Worm (Caenorhabditis elegans) whole organism, L1 larva: ENCODE measurements around the gene F07E5.5.
A peak's percentile ranks its signal among the peaks of the same experiment; 100 is the strongest.

Source experiments
- C16A3.4 ChIP-seq: fragments of 150-350 bp; optimal IDR thresholded peaks from 2 replicates; lab custom pipeline; 2014; ENCODE audit warnings: missing biosample characterization, missing genetic modification characterization
- F16B12.6 ChIP-seq: fragments of 150-350 bp; optimal IDR thresholded peaks from 2 replicates; lab custom pipeline; 2014; ENCODE audit warnings: missing biosample characterization, missing genetic modification characterization
- Y116A8C.19 ChIP-seq: sonication (generic microtip); optimal IDR thresholded peaks from 2 replicates; lab custom pipeline; 2016; ENCODE audit warnings: missing compliant biosample characterization, missing genetic modification characterization, borderline replicate concordance
- aha-1 ChIP-seq: fragments of 150-350 bp; optimal IDR thresholded peaks from 2 replicates; lab custom pipeline; 2014; ENCODE audit warnings: missing biosample characterization, missing genetic modification characterization
- aly-2 ChIP-seq: fragments of 150-350 bp; optimal IDR thresholded peaks from 2 replicates; lab custom pipeline; 2014; ENCODE audit warnings: missing biosample characterization, missing genetic modification characterization
- blmp-1 ChIP-seq: fragments of 150-350 bp; optimal IDR thresholded peaks from 2 replicates; lab custom pipeline; 2014; ENCODE audit warnings: missing biosample characterization, missing genetic modification characterization
- ceh-82 ChIP-seq, 3 experiments: fragments of 150-350 bp in 1 of 3; sonication (generic microtip) in 2 of 3; optimal IDR thresholded peaks; 2 replicates each; lab custom pipeline; 2014 to 2017; ENCODE audit warnings: missing biosample characterization in 3 of 3, missing genetic modification characterization in 3 of 3
- ceh-90 ChIP-seq: sonication (generic microtip); optimal IDR thresholded peaks from 2 replicates; lab custom pipeline; 2016; ENCODE audit warnings: missing genetic modification characterization, missing compliant biosample characterization
- dpl-1 ChIP-seq, 3 experiments: fragments of 150-350 bp in 2 of 3; sonication (generic microtip) in 1 of 3; optimal IDR thresholded peaks; 2 replicates each; lab custom pipeline; 2014 to 2017; ENCODE audit warnings: missing biosample characterization in 3 of 3, missing genetic modification characterization in 3 of 3, missing genetic modification reagents in 3 of 3
- efl-1 ChIP-seq, 4 experiments: fragments of 150-350 bp; optimal IDR thresholded peaks in 3 of 4; peaks in 1 of 4; 1 replicate in 1 of 4; 2 replicates in 3 of 4; lab custom pipeline; 2014; ENCODE audit warnings: missing biosample characterization in 2 of 4, missing genetic modification characterization in 2 of 4, missing genetic modification reagents in 2 of 4
- efl-3 ChIP-seq: fragments of 200-800 bp; sonication (Bioruptor generic); optimal IDR thresholded peaks from 2 replicates; lab custom pipeline; 2018; ENCODE audit warnings: mild to moderate bottlenecking, missing genetic modification characterization, missing compliant biosample characterization
- egl-13 ChIP-seq: sonication (generic microtip); optimal IDR thresholded peaks from 2 replicates; lab custom pipeline; 2016; ENCODE audit warnings: missing genotype, missing genetic modification reagents, missing genetic modification characterization, missing compliant biosample characterization
- egl-27 ChIP-seq, 2 experiments: fragments of 150-350 bp in 1 of 2; sonication (generic microtip); optimal IDR thresholded peaks; 3 replicates each; lab custom pipeline; 2017 to 2018; ENCODE audit warnings: missing biosample characterization in 2 of 2, missing genetic modification characterization in 2 of 2, missing genetic modification reagents in 2 of 2
- elt-2 ChIP-seq: sonication (generic microtip); optimal IDR thresholded peaks from 2 replicates; lab custom pipeline; 2016; ENCODE audit warnings: missing genetic modification characterization, mild to moderate bottlenecking, inconsistent platforms, missing compliant biosample characterization, missing genetic modification reagents
- fkh-10 ChIP-seq: sonication (generic microtip); optimal IDR thresholded peaks from 2 replicates; lab custom pipeline; 2017; ENCODE audit warnings: missing biosample characterization, missing genetic modification reagents, missing genetic modification characterization
- fkh-4 ChIP-seq: sonication (generic microtip); optimal IDR thresholded peaks from 2 replicates; lab custom pipeline; 2016; ENCODE audit warnings: missing compliant biosample characterization, missing genetic modification characterization, borderline replicate concordance
- grh-1 ChIP-seq: fragments of 200-800 bp; sonication (Bioruptor generic); IDR thresholded peaks from 2 replicates; pipeline ENCODE4 v1.3.6; 2022; ENCODE audit warnings: missing genetic modification reagents, missing genetic modification characterization, missing compliant biosample characterization
- hlh-4 ChIP-seq: sonication (generic microtip); optimal IDR thresholded peaks from 2 replicates; lab custom pipeline; 2016; ENCODE audit warnings: mild to moderate bottlenecking, missing genetic modification characterization, missing compliant biosample characterization
- lin-13 ChIP-seq: fragments of 150-350 bp; optimal IDR thresholded peaks from 2 replicates; lab custom pipeline; 2014; ENCODE audit warnings: missing biosample characterization, missing genetic modification reagents, missing genetic modification characterization
- lin-15B ChIP-seq: fragments of 150-350 bp; sonication (generic microtip); optimal IDR thresholded peaks from 3 replicates; lab custom pipeline; 2014; ENCODE audit warnings: missing biosample characterization, missing genetic modification characterization
- lin-39 ChIP-seq: fragments of 150-350 bp; optimal IDR thresholded peaks from 2 replicates; lab custom pipeline; 2014; ENCODE audit warnings: missing biosample characterization, missing genetic modification reagents, missing genetic modification characterization
- mab-9 ChIP-seq: fragments of 200-800 bp; sonication (Bioruptor generic); IDR thresholded peaks from 2 replicates; pipeline ENCODE4 v1.3.6; 2022; ENCODE audit warnings: missing genetic modification reagents, missing genetic modification characterization, missing compliant biosample characterization
- mdl-1 ChIP-seq, 2 experiments: fragments of 150-350 bp; optimal IDR thresholded peaks; 2 replicates each; lab custom pipeline; 2014 to 2017; ENCODE audit warnings: missing biosample characterization in 2 of 2, missing genetic modification characterization in 2 of 2, inconsistent platforms in 1 of 2
- mef-2 ChIP-seq: fragments of 150-350 bp; optimal IDR thresholded peaks from 2 replicates; lab custom pipeline; 2014; ENCODE audit warnings: missing biosample characterization, missing genetic modification characterization
- nhr-12 ChIP-seq: sonication (generic microtip); optimal IDR thresholded peaks from 2 replicates; lab custom pipeline; 2017; ENCODE audit warnings: missing biosample characterization, missing genetic modification characterization
- nhr-19 ChIP-seq: fragments of 200-800 bp; sonication (Bioruptor generic); conservative IDR thresholded peaks from 2 replicates; pipeline ENCODE4 v1.3.6; 2022; ENCODE audit warnings: missing genetic modification characterization, missing compliant biosample characterization
- nhr-77 ChIP-seq: fragments of 150-350 bp; optimal IDR thresholded peaks from 2 replicates; lab custom pipeline; 2014; ENCODE audit warnings: missing biosample characterization, missing genetic modification characterization
- nhr-85 ChIP-seq: sonication (generic microtip); peaks from one replicate; lab custom pipeline; 2016; ENCODE audit warnings: missing genetic modification characterization, inconsistent platforms, missing compliant biosample characterization
- nhr-90 ChIP-seq: sonication (generic microtip); optimal IDR thresholded peaks from 2 replicates; lab custom pipeline; 2016; ENCODE audit warnings: mild to moderate bottlenecking, missing genetic modification characterization, missing compliant biosample characterization; ENCODE audit not compliant: poor library complexity
- rnt-1 ChIP-seq: sonication (generic microtip); optimal IDR thresholded peaks from 2 replicates; lab custom pipeline; 2016; ENCODE audit warnings: mild to moderate bottlenecking, missing genetic modification characterization, moderate library complexity, missing compliant biosample characterization
- snpc-4 ChIP-seq: fragments of 150-350 bp; optimal IDR thresholded peaks from 2 replicates; lab custom pipeline; 2014; ENCODE audit warnings: missing biosample characterization, missing genetic modification characterization
- snu-23 ChIP-seq: sonication (generic microtip); optimal IDR thresholded peaks from 2 replicates; lab custom pipeline; 2016; ENCODE audit warnings: missing genetic modification characterization, missing compliant biosample characterization
- sptf-1 ChIP-seq: fragments of 150-350 bp; optimal IDR thresholded peaks from 2 replicates; lab custom pipeline; 2014; ENCODE audit warnings: missing biosample characterization, missing genetic modification characterization
- sup-37 ChIP-seq: fragments of 200-800 bp; sonication (Bioruptor generic); optimal IDR thresholded peaks from 2 replicates; lab custom pipeline; 2018; ENCODE audit warnings: mild to moderate bottlenecking, missing genetic modification characterization, missing compliant biosample characterization
- unc-30 ChIP-seq: sonication (generic microtip); optimal IDR thresholded peaks from 2 replicates; lab custom pipeline; 2017; ENCODE audit warnings: missing biosample characterization, missing genetic modification characterization
- unc-86 ChIP-seq: sonication (generic microtip); optimal IDR thresholded peaks from 2 replicates; lab custom pipeline; 2016; ENCODE audit warnings: missing genetic modification characterization, missing compliant biosample characterization
- unc-98 ChIP-seq: fragments of 200-800 bp; sonication (Bioruptor generic); IDR thresholded peaks from 2 replicates; pipeline ENCODE4 v1.3.6; 2022; ENCODE audit warnings: missing genetic modification characterization, missing compliant biosample characterization
- xbp-1 ChIP-seq: sonication (generic microtip); optimal IDR thresholded peaks from 2 replicates; lab custom pipeline; 2016; ENCODE audit warnings: missing genetic modification characterization, missing compliant biosample characterization
- zag-1 ChIP-seq: fragments of 150-350 bp; optimal IDR thresholded peaks from 2 replicates; lab custom pipeline; 2014; ENCODE audit warnings: missing biosample characterization, missing genetic modification characterization
- zip-4 ChIP-seq: fragments of 200-800 bp; sonication (Bioruptor generic); optimal IDR thresholded peaks from 2 replicates; lab custom pipeline; 2018; ENCODE audit warnings: mild to moderate bottlenecking, missing genetic modification characterization, moderate library complexity, missing compliant biosample characterization

The F07E5.5 gene

DNA sequence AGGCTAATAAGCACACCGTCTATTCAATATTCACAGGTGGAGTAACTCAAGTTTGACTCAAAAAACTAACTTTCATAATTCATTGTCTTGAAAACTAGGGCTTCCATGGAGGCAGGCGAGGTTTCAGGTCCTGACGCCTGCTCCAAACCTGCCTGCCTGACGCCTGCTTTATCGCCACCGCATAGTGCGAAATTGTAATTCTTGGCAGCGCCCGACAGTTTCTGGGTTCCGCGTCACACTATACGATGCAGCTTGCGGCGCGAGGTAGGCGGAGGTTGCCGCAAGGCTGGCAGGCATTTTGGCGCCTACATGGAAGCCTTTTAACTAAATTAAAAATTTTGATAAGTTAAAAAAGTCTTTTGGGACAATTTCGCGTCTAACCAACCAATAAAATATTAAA lies 28.3 kb upstream of the F07E5.5 start:
- TF ChIP-seq lin-15B: no peak
- TF ChIP-seq sptf-1: no peak
- no peak for TF ChIP-seq aha-1
- TF ChIP-seq ceh-82 (tag; optimal IDR thresholded peaks at IDR 0.05; lab: Kevin White, UChicago): no peak
- no peak for TF ChIP-seq Y116A8C.19 (tag; lab: Kevin White, UChicago)
- no peak for TF ChIP-seq nhr-19 (GFP tag; lab: Robert Waterston, UW)
- TF ChIP-seq snpc-4: no peak
- TF ChIP-seq unc-30 (tag; lab: Kevin White, UChicago): no peak
- no peak for TF ChIP-seq zip-4 (GFP tag; lab: Kevin White, UChicago)
- no peak for TF ChIP-seq rnt-1
- TF ChIP-seq unc-86 (tag; lab: Kevin White, UChicago): no peak
- no peak for TF ChIP-seq F16B12.6 (tag; lab: Kevin White, UChicago)
- no peak for TF ChIP-seq lin-39

DNA sequence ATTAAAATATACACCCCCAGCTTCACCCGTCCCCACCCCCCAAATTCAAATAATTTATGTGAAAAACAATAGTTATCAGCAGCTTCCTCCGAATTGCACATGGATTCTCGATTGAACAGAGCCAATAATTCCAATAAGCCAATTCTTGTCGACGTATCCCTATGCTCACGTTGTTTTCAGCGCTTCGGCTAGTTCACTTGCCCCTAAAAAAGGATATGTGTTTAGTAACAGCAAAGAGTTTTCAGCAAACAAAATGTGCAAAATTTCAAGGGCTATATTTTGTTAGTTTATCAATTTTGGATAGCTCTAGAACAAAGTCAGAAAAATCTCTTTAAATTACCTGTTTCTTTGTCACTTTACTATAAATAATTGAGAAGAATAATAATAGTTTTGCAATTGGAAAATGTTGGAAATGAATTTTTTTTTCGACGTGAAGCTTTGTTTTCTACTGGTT lies 24.9 kb upstream of the F07E5.5 start, which contains the start of the genes T16A1.5 and fbxc-49:
Gene T16A1.5 (minus strand): TSS at position 101 of the 454 bp plus-strand sequence.
Gene fbxc-49 (plus strand): TSS at position 404 of the 454 bp plus-strand sequence.
- no peak for TF ChIP-seq aly-2 (tag; lab: Kevin White, UChicago)
- no peak for TF ChIP-seq mef-2 (tag; lab: Kevin White, UChicago)
- TF ChIP-seq efl-1 (optimal IDR thresholded peaks at IDR 0.05; lab: Kevin White, UChicago): no peak
- TF ChIP-seq efl-1 (GFP tag; optimal IDR thresholded peaks at IDR 0.05 in 1 of 2; lab: Kevin White, UChicago): no peak
- no peak for TF ChIP-seq nhr-12 (tag; lab: Kevin White, UChicago)
- no peak for TF ChIP-seq sptf-1
- no peak for TF ChIP-seq zip-4 (GFP tag; lab: Kevin White, UChicago)
- TF ChIP-seq xbp-1 (tag; lab: Kevin White, UChicago): no peak
- no peak for TF ChIP-seq aha-1
- TF ChIP-seq unc-98 (GFP tag; lab: Robert Waterston, UW): no peak
- TF ChIP-seq nhr-85 (tag; lab: Kevin White, UChicago): no peak
- no peak for TF ChIP-seq ceh-90 (tag; lab: Kevin White, UChicago)
- no peak for TF ChIP-seq egl-27 (tag; optimal IDR thresholded peaks at IDR 0.05; lab: Kevin White, UChicago)
- TF ChIP-seq egl-13: no peak
- TF ChIP-seq mab-9 (GFP tag; lab: Robert Waterston, UW): no peak
- no peak for TF ChIP-seq fkh-4 (tag; lab: Kevin White, UChicago)
- no peak for TF ChIP-seq nhr-90 (tag; lab: Kevin White, UChicago)
- no peak for TF ChIP-seq mdl-1 (tag; optimal IDR thresholded peaks at IDR 0.05; lab: Kevin White, UChicago)

DNA sequence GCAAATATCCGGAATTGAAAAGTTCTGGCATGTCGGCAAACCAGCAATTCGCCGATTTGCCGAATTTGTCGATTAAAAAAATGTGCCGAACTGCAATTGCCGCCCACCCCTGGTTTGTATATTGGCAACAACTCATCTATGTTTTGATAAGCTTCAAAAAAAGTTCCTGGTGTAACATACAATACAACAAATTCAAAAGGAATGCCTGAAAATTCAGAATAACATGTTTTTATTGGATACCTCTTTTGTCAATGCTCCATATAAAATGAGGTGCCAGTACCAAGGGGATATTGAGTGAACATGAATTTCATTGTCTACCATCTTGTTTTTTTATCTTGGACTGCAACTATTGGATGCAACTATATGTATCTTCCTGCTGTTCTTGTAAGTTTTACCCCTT lies 22.4 kb upstream of the F07E5.5 start, which contains the start of gene T16A1.4:
Gene T16A1.4 (plus strand): TSS at position 301 of the 400 bp plus-strand sequence.
- TF ChIP-seq snu-23 (no peak), fkh-10 (GFP tag; lab: Kevin White, UChicago) (no peak), nhr-77 (tag; lab: Kevin White, UChicago) (no peak), efl-3 (GFP tag; lab: Kevin White, UChicago) (no peak), elt-2 (tag; lab: Kevin White, UChicago) (no peak), nhr-90 (tag; lab: Kevin White, UChicago) (no peak), dpl-1 (GFP tag; optimal IDR thresholded peaks at IDR 0.05; lab: Kevin White, UChicago) (no peak), mab-9 (GFP tag; lab: Robert Waterston, UW) (no peak), sup-37 (GFP tag; lab: Kevin White, UChicago) (no peak), sptf-1 (no peak), Y116A8C.19 (tag; lab: Kevin White, UChicago) (no peak), grh-1 (GFP tag; lab: Robert Waterston, UW) (no peak), lin-13 (GFP tag; lab: Kevin White, UChicago) (no peak)

DNA sequence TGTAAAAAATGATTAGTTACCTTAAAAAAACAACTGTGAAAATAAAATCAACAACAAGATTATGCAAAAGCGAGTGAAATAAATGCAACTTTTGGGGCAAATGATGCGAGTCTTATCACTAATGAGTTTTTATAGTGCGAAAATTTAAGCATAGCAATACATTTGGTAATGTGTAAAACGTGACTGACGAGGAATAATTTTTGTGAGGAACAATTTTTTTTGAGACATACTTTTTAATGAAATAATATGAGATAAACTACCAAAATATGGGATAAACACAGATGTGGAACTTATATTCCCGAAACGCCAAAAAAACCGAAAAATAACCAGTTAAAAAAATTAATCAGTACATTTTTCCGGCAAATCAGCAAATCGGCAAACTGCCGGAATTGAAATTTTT lies 21.6 kb upstream of the F07E5.5 start, which contains the start of gene F07E5.9:
Gene F07E5.9 (minus strand): TSS at position 101 of the 400 bp plus-strand sequence.
- no peak for TF ChIP-seq C16A3.4 (tag; lab: Kevin White, UChicago)
- no peak for TF ChIP-seq hlh-4 (tag; lab: Kevin White, UChicago)
- no peak for TF ChIP-seq zip-4 (GFP tag; lab: Kevin White, UChicago)
- TF ChIP-seq nhr-85 (tag; lab: Kevin White, UChicago): no peak
- TF ChIP-seq unc-98 (GFP tag; lab: Robert Waterston, UW): no peak
- no peak for TF ChIP-seq blmp-1 (tag; lab: Kevin White, UChicago)
- TF ChIP-seq efl-1 (optimal IDR thresholded peaks at IDR 0.05; lab: Kevin White, UChicago): no peak
- TF ChIP-seq efl-1 (GFP tag; optimal IDR thresholded peaks at IDR 0.05 in 1 of 2; lab: Kevin White, UChicago): peak in 1 of 2 experiments; percentile 9
- no peak for TF ChIP-seq zag-1 (tag; lab: Kevin White, UChicago)
